Worm (Caenorhabditis elegans) whole organism, L4 larva: ENCODE measurements around the gene F47B8.13.
"Not testable (repeated sequence)": the region's sequence is repeated elsewhere in the genome, so short reads cannot be mapped to it uniquely, and the experiment has no call there.

Experiments
- D1046.2 ChIP-seq: fragments of 200-800 bp; sonication (Bioruptor generic); IDR thresholded peaks from 2 replicates; pipeline ENCODE4 v1.3.6; 2022; ENCODE audit warnings: missing genetic modification characterization, missing compliant biosample characterization
- F44E2.7 ChIP-seq: fragments of 200-800 bp; sonication (Bioruptor generic); IDR thresholded peaks from 2 replicates; pipeline ENCODE4 v2.1.2; 2022; ENCODE audit warnings: missing genetic modification characterization, missing compliant biosample characterization
- R02D3.7 ChIP-seq: fragments of 150-350 bp; sonication (generic microtip); optimal IDR thresholded peaks from 3 replicates; lab custom pipeline; 2014; ENCODE audit warnings: missing biosample characterization, missing genetic modification characterization
- T20F7.1 ChIP-seq: fragments of 200-800 bp; sonication (Bioruptor generic); optimal IDR thresholded peaks from 2 replicates; lab custom pipeline; 2018; ENCODE audit warnings: mild to moderate bottlenecking, missing genetic modification characterization, missing compliant biosample characterization
- Y48G9A.11 ChIP-seq: fragments of 200-800 bp; sonication (Bioruptor generic); IDR thresholded peaks from 2 replicates; pipeline ENCODE4 v1.3.6; 2022; ENCODE audit warnings: missing genetic modification reagents, missing genetic modification characterization, missing compliant biosample characterization
- aha-1 ChIP-seq: fragments of 150-350 bp; peaks from one replicate; lab custom pipeline; 2014; ENCODE audit warnings: missing biosample characterization, missing genetic modification characterization
- aly-2 ChIP-seq: sonication (generic microtip); optimal IDR thresholded peaks from 2 replicates; lab custom pipeline; 2018; ENCODE audit warnings: missing biosample characterization, missing genetic modification characterization
- attf-4 ChIP-seq: sonication (generic microtip); optimal IDR thresholded peaks from 3 replicates; lab custom pipeline; 2017; ENCODE audit warnings: missing biosample characterization, missing genetic modification characterization
- daf-16 ChIP-seq, 3 experiments: sonication (generic microtip); optimal IDR thresholded peaks; 2 replicates each; lab custom pipeline; 2016 to 2017; ENCODE audit warnings: missing genetic modification characterization in 3 of 3, missing genetic modification reagents in 3 of 3, mild to moderate bottlenecking in 2 of 3, missing compliant biosample characterization in 2 of 3, missing biosample characterization in 1 of 3, moderate library complexity in 1 of 3
- lin-13 ChIP-seq: fragments of 150-350 bp; optimal IDR thresholded peaks from 2 replicates; lab custom pipeline; 2014; ENCODE audit warnings: missing biosample characterization, missing genetic modification reagents, missing genetic modification characterization
- lsy-2 ChIP-seq, 2 experiments: fragments of 150-350 bp in 1 of 2; sonication (generic microtip) in 1 of 2; optimal IDR thresholded peaks; 2 replicates each; lab custom pipeline; 2014 to 2017; ENCODE audit warnings: missing biosample characterization in 2 of 2, missing genetic modification characterization in 2 of 2
- mes-2 ChIP-seq: sonication (generic microtip); optimal IDR thresholded peaks from 2 replicates; lab custom pipeline; 2016; ENCODE audit warnings: missing genotype, mild to moderate bottlenecking, missing genetic modification characterization, missing compliant biosample characterization; ENCODE audit not compliant: poor library complexity, severe bottlenecking
- nhr-25 ChIP-seq: sonication (generic microtip); optimal IDR thresholded peaks from 2 replicates; lab custom pipeline; 2017; ENCODE audit warnings: missing genetic modification characterization, mild to moderate bottlenecking, missing compliant biosample characterization, antibody characterized with exemption, moderate library complexity, borderline replicate concordance; ENCODE audit not compliant: insufficient read depth
- nhr-28 ChIP-seq: fragments of 150-350 bp; optimal IDR thresholded peaks from 2 replicates; lab custom pipeline; 2014; ENCODE audit warnings: missing biosample characterization, missing genetic modification characterization
- nhr-6 ChIP-seq: fragments of 150-350 bp; optimal IDR thresholded peaks from 2 replicates; lab custom pipeline; 2014; ENCODE audit warnings: missing biosample characterization, missing genetic modification characterization
- sdz-12 ChIP-seq: fragments of 200-800 bp; sonication (Bioruptor generic); optimal IDR thresholded peaks from 2 replicates; lab custom pipeline; 2018; ENCODE audit warnings: mild to moderate bottlenecking, missing genetic modification characterization, missing compliant biosample characterization
- unc-130 ChIP-seq: sonication (generic microtip); optimal IDR thresholded peaks from 2 replicates; lab custom pipeline; 2016; ENCODE audit warnings: missing genetic modification reagents, missing genetic modification characterization, missing compliant biosample characterization
- unc-62 ChIP-seq, 3 experiments: fragments of 150-350 bp in 1 of 3; sonication (generic microtip); optimal IDR thresholded peaks in 2 of 3; peaks in 1 of 3; 1 replicate in 1 of 3; 2 replicates in 2 of 3; lab custom pipeline; 2014 to 2017; ENCODE audit warnings: missing biosample characterization in 3 of 3, missing genetic modification characterization in 3 of 3, missing genetic modification reagents in 3 of 3, missing genotype in 1 of 3
- zag-1 ChIP-seq: fragments of 150-350 bp; optimal IDR thresholded peaks from 2 replicates; lab custom pipeline; 2014; ENCODE audit warnings: missing biosample characterization, missing genetic modification characterization
- zfp-3 ChIP-seq: fragments of 200-800 bp; sonication (Bioruptor generic); conservative IDR thresholded peaks from 2 replicates; pipeline ENCODE4 v1.3.6; 2022; ENCODE audit warnings: missing genetic modification reagents, missing genetic modification characterization, missing compliant biosample characterization
- ztf-7 ChIP-seq: fragments of 150-350 bp; optimal IDR thresholded peaks from 2 replicates; lab custom pipeline; 2014; ENCODE audit warnings: missing biosample characterization, missing genetic modification characterization

F47B8.13 gene

ce11 chrV:14279777-14280176, 39.8 kb downstream of the F47B8.13 start, which contains the start of gene srt-33:
TSS of gene srt-33 (minus strand) at chrV:14279877.
- TF ChIP-seq T20F7.1 (GFP tag; lab: Kevin White, UChicago), result no peak

ce11 chrV:14277456-14277855, 42.1 kb downstream of the F47B8.13 start:
- TF ChIP-seq Y48G9A.11 (0 out of 2 replicates have a peak, but pooled peaks have one; percentile 6), aha-1 (tag; lab: Kevin White, UChicago) (peak; percentile 54)

- TF ChIP-seq zag-1; nhr-25 (tag; lab: Kevin White, UChicago); D1046.2 (GFP tag; lab: Robert Waterston, UW): not testable (repeated sequence)
Observed at ce11 chrV:14274268-14274667, 45.3 kb downstream of the F47B8.13 start, which contains the start of gene F40G12.7. TSS of gene F40G12.7 (plus strand) at chrV:14274568.

- no peak for TF ChIP-seq R02D3.7 (tag; lab: Kevin White, UChicago)
- no peak for TF ChIP-seq unc-62 (GFP tag; optimal IDR thresholded peaks at IDR 0.05 in 1 of 2; lab: Kevin White, UChicago)
- TF ChIP-seq unc-62 (tag; optimal IDR thresholded peaks at IDR 0.05; lab: Kevin White, UChicago), result no peak
- TF ChIP-seq F44E2.7 (GFP tag; lab: Robert Waterston, UW), result no peak
- TF ChIP-seq lin-13, result no peak
- TF ChIP-seq mes-2 (tag; lab: Kevin White, UChicago), result no peak
- TF ChIP-seq lsy-2 (tag; optimal IDR thresholded peaks at IDR 0.05; lab: Kevin White, UChicago), result no peak
- no peak for TF ChIP-seq nhr-6 (tag; lab: Kevin White, UChicago)
- no peak for TF ChIP-seq unc-130 (GFP tag; lab: Kevin White, UChicago)
- TF ChIP-seq sdz-12 (GFP tag; lab: Kevin White, UChicago), result no peak
- TF ChIP-seq ztf-7, result no peak
- no peak for TF ChIP-seq nhr-28 (tag; lab: Kevin White, UChicago)
Observed at ce11 chrV:14273019-14273418, 46.5 kb downstream of the F47B8.13 start, which contains the start of gene F40G12.6. TSS of gene F40G12.6 (minus strand) at chrV:14273119.

ce11 chrV:14270729-14271128, 48.8 kb downstream of the F47B8.13 start, which contains the start of gene F40G12.5:
TSS of gene F40G12.5 (minus strand) at chrV:14270829.
- TF ChIP-seq nhr-25 (tag; lab: Kevin White, UChicago), result no peak
- TF ChIP-seq unc-62 (GFP tag; optimal IDR thresholded peaks at IDR 0.05 in 1 of 2; lab: Kevin White, UChicago), result peak in 1 of 2 experiments; percentile 16
- no peak for TF ChIP-seq unc-62 (tag; optimal IDR thresholded peaks at IDR 0.05; lab: Kevin White, UChicago)
- TF ChIP-seq daf-16 (GFP tag; optimal IDR thresholded peaks at IDR 0.05; lab: Kevin White, UChicago), result no peak
- TF ChIP-seq daf-16 (tag; optimal IDR thresholded peaks at IDR 0.05; lab: Kevin White, UChicago), result no peak
- TF ChIP-seq zfp-3 (GFP tag; lab: Robert Waterston, UW), result no peak
- TF ChIP-seq aly-2 (tag; lab: Kevin White, UChicago), result no peak
- no peak for TF ChIP-seq attf-4 (tag; lab: Kevin White, UChicago)
